Fruit fly (Drosophila melanogaster): Measurements from ENCODE around the gene Nepl15.

Nepl15 gene

DNA sequence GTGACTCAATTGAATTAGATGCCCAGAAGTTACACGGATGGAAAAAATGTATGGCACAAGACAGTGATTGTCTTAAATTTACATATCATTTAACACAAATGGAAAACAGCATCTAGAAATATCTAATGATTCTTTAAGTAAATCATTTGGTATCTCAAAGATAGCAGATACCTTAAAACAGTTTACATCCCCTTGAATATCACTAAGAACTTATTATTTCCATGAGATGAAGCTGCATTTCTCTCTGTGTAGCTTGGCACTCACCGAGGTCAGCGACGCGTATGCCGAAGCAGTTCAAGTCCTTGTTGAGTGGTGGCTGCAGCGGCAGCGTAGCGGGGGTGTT lies 46.4 kb downstream of the Nepl15 start (continued):
- TF ChIP-seq unpg (GFP tag; optimal IDR thresholded peaks at IDR 0.05) = peak; percentile 47
- no peak for TF ChIP-seq D19B (GFP tag; optimal IDR thresholded peaks at IDR 0.05)
- TF ChIP-seq cwo (GFP tag; optimal IDR thresholded peaks at IDR 0.05) = no peak
- peak; percentile 64 for TF ChIP-seq CG10979 (tag; optimal IDR thresholded peaks at IDR 0.05)
- peak; percentile 20 for TF ChIP-seq Xbp1 (GFP tag; optimal IDR thresholded peaks at IDR 0.05)
- 0 out of 2 replicates have a peak, but pooled peaks have one; percentile 11 for TF ChIP-seq E2f1 (GFP tag; IDR thresholded peaks at IDR 0.05)
- peak; percentile 71 for TF ChIP-seq nerfin-1 (tag; optimal IDR thresholded peaks at IDR 0.05)
- peak; percentile 14 for TF ChIP-seq CG5180 (GFP tag; optimal IDR thresholded peaks at IDR 0.05)
- TF ChIP-seq CG6854 (GFP tag; optimal IDR thresholded peaks at IDR 0.05) = no peak
- TF ChIP-seq CG32532 (GFP tag; IDR thresholded peaks at IDR 0.05) = peak; percentile 10; the same call in 1 of the 2 replicates
- peak; percentile 44 for TF ChIP-seq CG9727 (GFP tag; optimal IDR thresholded peaks at IDR 0.05)
- no peak for TF ChIP-seq so (GFP tag; IDR thresholded peaks at IDR 0.05)
- TF ChIP-seq Adf1 (GFP tag; IDR thresholded peaks at IDR 0.05) = no peak
- TF ChIP-seq ERR (GFP tag; optimal IDR thresholded peaks at IDR 0.05) = no peak
- no peak for TF ChIP-seq CG9215 (GFP tag; IDR thresholded peaks at IDR 0.05)
- TF ChIP-seq CG10543 (GFP tag; optimal IDR thresholded peaks at IDR 0.05) = peak; percentile 35
- TF ChIP-seq jumu (GFP tag; optimal IDR thresholded peaks at IDR 0.05) = peak; percentile 22
- TF ChIP-seq CG30403 (GFP tag; optimal IDR thresholded peaks at IDR 0.05) = peak; percentile 1
- TF ChIP-seq Dref (GFP tag; IDR thresholded peaks at IDR 0.05) = no peak
- TF ChIP-seq CG4424 (GFP tag; optimal IDR thresholded peaks at IDR 0.05) = peak; percentile 19
- no peak for TF ChIP-seq CG8478 (optimal IDR thresholded peaks at IDR 0.05)
- peak; percentile 33 for TF ChIP-seq Sox102F (GFP tag; optimal IDR thresholded peaks at IDR 0.05)
- no peak for TF ChIP-seq tx (GFP tag; optimal IDR thresholded peaks at IDR 0.05)
- TF ChIP-seq fd64A (GFP tag; optimal IDR thresholded peaks at IDR 0.05) = no peak
- peak; percentile 16 for TF ChIP-seq Fer3 (tag; optimal IDR thresholded peaks at IDR 0.05)
- TF ChIP-seq CG2129 (GFP tag; IDR thresholded peaks at IDR 0.05; ENCODE audit: partially characterized antibody) = no peak
- TF ChIP-seq CG1647 (GFP tag; optimal IDR thresholded peaks at IDR 0.05) = no peak
- peak; percentile 60 for TF ChIP-seq Xrp1 (GFP tag; IDR thresholded peaks at IDR 0.05)
- TF ChIP-seq CG11085 (GFP tag; IDR thresholded peaks at IDR 0.05) = no peak
- TF ChIP-seq CG9797 (GFP tag; optimal IDR thresholded peaks at IDR 0.05) = no peak
- no peak for TF ChIP-seq wor (GFP tag; IDR thresholded peaks at IDR 0.05)
- TF ChIP-seq pan (optimal IDR thresholded peaks at IDR 0.05) = no peak
- TF ChIP-seq pan (GFP tag; optimal IDR thresholded peaks at IDR 0.05 in 1 of 2, IDR thresholded peaks at IDR 0.05 in 1 of 2) = peak in 1 of 2 experiments; percentile 14
- TF ChIP-seq CG18599 (GFP tag; optimal IDR thresholded peaks at IDR 0.05) = peak; percentile 71
- TF ChIP-seq row (GFP tag; IDR thresholded peaks at IDR 0.05) = peak; percentile 68
- TF ChIP-seq trem (tag; optimal IDR thresholded peaks at IDR 0.05) = peak; percentile 37
- peak; percentile 14 for TF ChIP-seq CG12391 (tag; optimal IDR thresholded peaks at IDR 0.05)
- TF ChIP-seq zen (tag; optimal IDR thresholded peaks at IDR 0.05) = peak; percentile 16
- no peak for TF ChIP-seq hbn (GFP tag; IDR thresholded peaks at IDR 0.05; ENCODE audit: partially characterized antibody)
- TF ChIP-seq CG17361 (GFP tag; IDR thresholded peaks at IDR 0.05) = peak; percentile 43; the same call in 1 of the 3 replicates
- peak; percentile 33 for TF ChIP-seq CG13424 (tag; optimal IDR thresholded peaks at IDR 0.05)
- TF ChIP-seq D (optimal IDR thresholded peaks at IDR 0.05) = no peak
- no peak for TF ChIP-seq D (GFP tag; optimal IDR thresholded peaks at IDR 0.05)
- TF ChIP-seq CG11504 (tag; optimal IDR thresholded peaks at IDR 0.05) = peak; percentile 64
- TF ChIP-seq CG14014 (GFP tag; IDR thresholded peaks at IDR 0.05) = no peak
- TF ChIP-seq CG8388 (GFP tag; optimal IDR thresholded peaks at IDR 0.05) = peak; percentile 26
- peak; percentile 31 for TF ChIP-seq Ssrp (tag; optimal IDR thresholded peaks at IDR 0.05)
- no peak for TF ChIP-seq abd-A (tag; optimal IDR thresholded peaks at IDR 0.05)
- TF ChIP-seq lmd (GFP tag; IDR thresholded peaks at IDR 0.05) = peak; percentile 21; the same call in 1 of the 2 replicates
- peak; percentile 60 for TF ChIP-seq CG2678 (tag; optimal IDR thresholded peaks at IDR 0.05)
- TF ChIP-seq CG9609 (GFP tag; optimal IDR thresholded peaks at IDR 0.05) = no peak
- TF ChIP-seq CG1603 (tag; optimal IDR thresholded peaks at IDR 0.05) = peak; percentile 47
